Worm (Caenorhabditis elegans): ENCODE measurements around the gene ZK757.2.

ZK757.2 gene

ce11 chrIII:9848083-9848482 lies 30.6 kb downstream of the ZK757.2 start, which contains the start of gene mrpl-36:
Gene mrpl-36 (minus strand): TSS chrIII:9848116.
- TF ChIP-seq ama-1 (optimal IDR thresholded peaks at IDR 0.05): no peak
- TF ChIP-seq aly-1 (tag; optimal IDR thresholded peaks at IDR 0.05): no peak
- TF ChIP-seq ceh-36 (tag; optimal IDR thresholded peaks at IDR 0.05): no peak
- TF ChIP-seq hmg-4 (GFP tag; optimal IDR thresholded peaks at IDR 0.05): no peak
- no peak for TF ChIP-seq hmbx-1 (tag; optimal IDR thresholded peaks at IDR 0.05)
- TF ChIP-seq ceh-13 (GFP tag; optimal IDR thresholded peaks at IDR 0.05): no peak
- TF ChIP-seq tbx-37 (GFP tag; conservative IDR thresholded peaks at IDR 0.05): no peak
- no peak for TF ChIP-seq scrt-1 (GFP tag; IDR thresholded peaks at IDR 0.05)
- TF ChIP-seq hnd-1 (tag; optimal IDR thresholded peaks at IDR 0.05): no peak
- no peak for TF ChIP-seq tra-4 (tag; optimal IDR thresholded peaks at IDR 0.05)

- TF ChIP-seq flt-1 (GFP tag; IDR thresholded peaks at IDR 0.05) (no peak), sea-1 (GFP tag; conservative IDR thresholded peaks at IDR 0.05) (no peak), aly-1 (tag; optimal IDR thresholded peaks at IDR 0.05) (no peak)
Measured at ce11 chrIII:9846093-9846492, 32.6 kb downstream of the ZK757.2 start, which contains the start of gene K11H3.2. Gene K11H3.2 (plus strand): TSS chrIII:9846393.

- TF ChIP-seq hnd-1 (tag; optimal IDR thresholded peaks at IDR 0.05) (no peak), flt-1 (GFP tag; IDR thresholded peaks at IDR 0.05) (no peak), ama-1 (optimal IDR thresholded peaks at IDR 0.05) (no peak), ceh-13 (GFP tag; optimal IDR thresholded peaks at IDR 0.05) (no peak), sea-1 (GFP tag; conservative IDR thresholded peaks at IDR 0.05) (no peak), tra-4 (tag; optimal IDR thresholded peaks at IDR 0.05) (no peak), aly-1 (tag; optimal IDR thresholded peaks at IDR 0.05) (no peak), tbx-11 (GFP tag; IDR thresholded peaks at IDR 0.05) (no peak), pes-1 (GFP tag; IDR thresholded peaks at IDR 0.05) (no peak), hmg-4 (GFP tag; optimal IDR thresholded peaks at IDR 0.05) (no peak), hmbx-1 (tag; optimal IDR thresholded peaks at IDR 0.05) (no peak), F13C5.2 (tag; optimal IDR thresholded peaks at IDR 0.05) (no peak), scrt-1 (GFP tag; IDR thresholded peaks at IDR 0.05) (no peak), tbx-37 (GFP tag; conservative IDR thresholded peaks at IDR 0.05) (no peak), ceh-36 (tag; optimal IDR thresholded peaks at IDR 0.05) (no peak), B0310.2 (tag; optimal IDR thresholded peaks at IDR 0.05) (no peak), ets-7 (tag; optimal IDR thresholded peaks at IDR 0.05) (no peak)
Measured at ce11 chrIII:9843715-9844114, 35.0 kb downstream of the ZK757.2 start, which contains the start of gene K11H3.5. Gene K11H3.5 (plus strand): TSS chrIII:9843768.

ce11 chrIII:9834888-9835287 lies 43.8 kb downstream of the ZK757.2 start, which contains the start of gene K11H3.8:
Gene K11H3.8 (plus strand): TSS chrIII:9835188.
- no peak for TF ChIP-seq flt-1 (GFP tag; IDR thresholded peaks at IDR 0.05)
- TF ChIP-seq B0310.2 (tag; optimal IDR thresholded peaks at IDR 0.05): no peak
- TF ChIP-seq scrt-1 (GFP tag; IDR thresholded peaks at IDR 0.05): no peak
- TF ChIP-seq hnd-1 (tag; optimal IDR thresholded peaks at IDR 0.05): no peak
- TF ChIP-seq tbx-37 (GFP tag; conservative IDR thresholded peaks at IDR 0.05): no peak
- TF ChIP-seq ceh-36 (tag; optimal IDR thresholded peaks at IDR 0.05): no peak
- TF ChIP-seq hmg-4 (GFP tag; optimal IDR thresholded peaks at IDR 0.05): no peak
- TF ChIP-seq tbx-11 (GFP tag; IDR thresholded peaks at IDR 0.05): no peak
- TF ChIP-seq ceh-13 (GFP tag; optimal IDR thresholded peaks at IDR 0.05): no peak
- no peak for TF ChIP-seq pes-1 (GFP tag; IDR thresholded peaks at IDR 0.05)
- no peak for TF ChIP-seq ets-7 (tag; optimal IDR thresholded peaks at IDR 0.05)
- no peak for TF ChIP-seq sea-1 (GFP tag; conservative IDR thresholded peaks at IDR 0.05)
- no peak for TF ChIP-seq ama-1 (optimal IDR thresholded peaks at IDR 0.05)
- no peak for TF ChIP-seq hmbx-1 (tag; optimal IDR thresholded peaks at IDR 0.05)

ce11 chrIII:9832569-9832968 lies 46.2 kb downstream of the ZK757.2 start:
- TF ChIP-seq ceh-13 (GFP tag; optimal IDR thresholded peaks at IDR 0.05) (no peak), B0310.2 (tag; optimal IDR thresholded peaks at IDR 0.05) (no peak), ets-7 (tag; optimal IDR thresholded peaks at IDR 0.05) (no peak), hmg-4 (GFP tag; optimal IDR thresholded peaks at IDR 0.05) (no peak), tbx-11 (GFP tag; IDR thresholded peaks at IDR 0.05) (no peak), hmbx-1 (tag; optimal IDR thresholded peaks at IDR 0.05) (no peak), tra-4 (tag; optimal IDR thresholded peaks at IDR 0.05) (no peak), ceh-36 (tag; optimal IDR thresholded peaks at IDR 0.05) (no peak), aly-1 (tag; optimal IDR thresholded peaks at IDR 0.05) (no peak), sea-1 (GFP tag; conservative IDR thresholded peaks at IDR 0.05) (no peak), scrt-1 (GFP tag; IDR thresholded peaks at IDR 0.05) (no peak)

- TF ChIP-seq tbx-37 (GFP tag; conservative IDR thresholded peaks at IDR 0.05): no peak
- TF ChIP-seq sea-1 (GFP tag; conservative IDR thresholded peaks at IDR 0.05): no peak
- TF ChIP-seq ets-7 (tag; optimal IDR thresholded peaks at IDR 0.05): no peak
- TF ChIP-seq tra-4 (tag; optimal IDR thresholded peaks at IDR 0.05): no peak
Measured at ce11 chrIII:9830502-9830901, 48.2 kb downstream of the ZK757.2 start, which contains the start of gene ZK632.12. Gene ZK632.12 (plus strand): TSS chrIII:9830802.

- TF ChIP-seq F13C5.2 (tag; optimal IDR thresholded peaks at IDR 0.05) (no peak), tbx-11 (GFP tag; IDR thresholded peaks at IDR 0.05) (no peak), hmbx-1 (tag; optimal IDR thresholded peaks at IDR 0.05) (no peak), hnd-1 (tag; optimal IDR thresholded peaks at IDR 0.05) (no peak)
Measured at ce11 chrIII:9827163-9827951, 51.4 kb downstream of the ZK757.2 start, which contains the start of the genes ZK632.10 and ZK632.11. Gene ZK632.10 (minus strand): TSS chrIII:9827722. Gene ZK632.11 (plus strand): TSS chrIII:9827915.

ce11 chrIII:9826005-9826404 lies 52.7 kb downstream of the ZK757.2 start:
- no peak for TF ChIP-seq scrt-1 (GFP tag; IDR thresholded peaks at IDR 0.05)
- no peak for TF ChIP-seq pes-1 (GFP tag; IDR thresholded peaks at IDR 0.05)
- no peak for TF ChIP-seq tbx-11 (GFP tag; IDR thresholded peaks at IDR 0.05)
- TF ChIP-seq sea-1 (GFP tag; conservative IDR thresholded peaks at IDR 0.05): no peak
- no peak for TF ChIP-seq aly-1 (tag; optimal IDR thresholded peaks at IDR 0.05)

All from whole organism, early embryonic.